Worm (Caenorhabditis elegans): Measurements from ENCODE around the gene F54D12.7.

- no peak for TF ChIP-seq ceh-2 (tag; optimal IDR thresholded peaks at IDR 0.05)
- TF ChIP-seq sdc-2 (tag; optimal IDR thresholded peaks at IDR 0.05) = no peak
- TF ChIP-seq tbx-2 (tag; optimal IDR thresholded peaks at IDR 0.05) = no peak
- no peak for TF ChIP-seq pqm-1 (tag; optimal IDR thresholded peaks at IDR 0.05)
- no peak for TF ChIP-seq ceh-22 (tag; optimal IDR thresholded peaks at IDR 0.05)
- no peak for TF ChIP-seq C08G9.2 (tag; optimal IDR thresholded peaks at IDR 0.05)
- no peak for TF ChIP-seq lim-6 (tag; optimal IDR thresholded peaks at IDR 0.05)
- TF ChIP-seq rnt-1 (tag; optimal IDR thresholded peaks at IDR 0.05) = no peak
- TF ChIP-seq unc-55 (GFP tag; optimal IDR thresholded peaks at IDR 0.05) = no peak
- no peak for TF ChIP-seq ahr-1 (tag; optimal IDR thresholded peaks at IDR 0.05)
- no peak for TF ChIP-seq fkh-10 (GFP tag; optimal IDR thresholded peaks at IDR 0.05)
- TF ChIP-seq pha-2 (tag; optimal IDR thresholded peaks at IDR 0.05) = no peak
Measured at ce11 chrII:1374486-1374885, 10.7 kb downstream of the F54D12.7 start.

Measured in whole organism, late embryonic.